Worm (Caenorhabditis elegans): ENCODE data around the gene T26G10.4.

ce11 chrIII:9433576-9434107 lies 13.3 kb downstream of the T26G10.4 start, which contains the start of gene cpar-1:
- TF ChIP-seq pha-4 (GFP tag; IDR thresholded peaks at IDR 0.05): no peak
- TF ChIP-seq pha-4 (tag; optimal IDR thresholded peaks at IDR 0.05): no peak
- TF ChIP-seq nhr-77 (tag; optimal IDR thresholded peaks at IDR 0.05): no peak
- no peak for TF ChIP-seq nhr-237 (tag; optimal IDR thresholded peaks at IDR 0.05)
- TF ChIP-seq lin-13 (GFP tag; optimal IDR thresholded peaks at IDR 0.05): no peak
- TF ChIP-seq ceh-20 (GFP tag; IDR thresholded peaks at IDR 0.05): no peak
- no peak for TF ChIP-seq skn-1 (tag; optimal IDR thresholded peaks at IDR 0.05)

Measured in whole organism, L4 larva.